Worm (Caenorhabditis elegans): Measurements from ENCODE around the gene C25H3.14.

DNA sequence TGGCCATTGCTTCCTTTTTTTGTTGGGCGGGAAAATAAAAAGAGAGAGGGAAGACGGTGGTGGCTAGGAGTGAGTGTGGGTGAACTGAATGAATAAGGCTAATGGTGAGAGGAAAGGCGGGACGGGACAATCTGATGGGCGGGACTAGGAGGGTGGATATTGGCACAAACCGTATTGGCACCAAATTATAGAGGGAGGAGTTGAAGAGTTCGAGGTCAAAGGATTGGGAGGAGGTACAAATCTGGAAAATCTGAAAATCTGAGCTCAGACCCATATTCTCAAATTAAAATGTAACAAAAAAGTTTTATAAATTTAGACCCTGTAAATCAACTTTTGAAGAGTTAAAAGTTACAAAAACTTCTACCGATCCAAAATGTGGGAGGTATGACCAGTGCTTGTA, 43.9 kb downstream of the C25H3.14 start, which contains the start of gene hlh-14:
- no peak for TF ChIP-seq zim-3 (tag; optimal IDR thresholded peaks at IDR 0.05)
- TF ChIP-seq sea-2 (GFP tag; IDR thresholded peaks at IDR 0.05) = no peak
- TF ChIP-seq F49E8.2 (tag; optimal IDR thresholded peaks at IDR 0.05; ENCODE audit: insufficient read depth) = no peak
- TF ChIP-seq egl-18 (GFP tag; IDR thresholded peaks at IDR 0.05) = no peak
- no peak for TF ChIP-seq fkh-3 (tag; optimal IDR thresholded peaks at IDR 0.05)
- TF ChIP-seq Y67H2A.10 (GFP tag; conservative IDR thresholded peaks at IDR 0.05) = no peak
- no peak for TF ChIP-seq cebp-1 (GFP tag; IDR thresholded peaks at IDR 0.05)
- TF ChIP-seq cebp-1 (tag; optimal IDR thresholded peaks at IDR 0.05) = no peak
- no peak for TF ChIP-seq ZK185.1 (tag; optimal IDR thresholded peaks at IDR 0.05; ENCODE audit: poor library complexity, severe bottlenecking)
- TF ChIP-seq rpc-1 (optimal IDR thresholded peaks at IDR 0.05) = no peak
- no peak for TF ChIP-seq rpc-1 (tag; optimal IDR thresholded peaks at IDR 0.05)
- no peak for TF ChIP-seq madf-3 (GFP tag; IDR thresholded peaks at IDR 0.05)
- TF ChIP-seq unc-62 (GFP tag; optimal IDR thresholded peaks at IDR 0.05) = no peak
- no peak for TF ChIP-seq pha-4 (tag; optimal IDR thresholded peaks at IDR 0.05)
